Worm (Caenorhabditis elegans) whole organism, dauer: ENCODE results near the gene srt-32.

Source experiments
- unc-62 ChIP-seq: sonication (generic microtip); optimal IDR thresholded peaks from 2 replicates; lab custom pipeline; 2017; ENCODE audit warnings: missing biosample characterization, missing genetic modification reagents, missing genetic modification characterization

The srt-32 gene

ce11 chrV:14559312-14559711 lies at the start of gene srt-32:
Gene srt-32, plus strand, starts transcription at chrV:14559612.
- no peak for TF ChIP-seq unc-62

ce11 chrV:14510746-14511145 lies 48.7 kb upstream of the srt-32 start, which contains the start of gene R02D5.9:
Gene R02D5.9, minus strand, starts transcription at chrV:14511123.
- TF ChIP-seq unc-62, result no peak

DNA sequence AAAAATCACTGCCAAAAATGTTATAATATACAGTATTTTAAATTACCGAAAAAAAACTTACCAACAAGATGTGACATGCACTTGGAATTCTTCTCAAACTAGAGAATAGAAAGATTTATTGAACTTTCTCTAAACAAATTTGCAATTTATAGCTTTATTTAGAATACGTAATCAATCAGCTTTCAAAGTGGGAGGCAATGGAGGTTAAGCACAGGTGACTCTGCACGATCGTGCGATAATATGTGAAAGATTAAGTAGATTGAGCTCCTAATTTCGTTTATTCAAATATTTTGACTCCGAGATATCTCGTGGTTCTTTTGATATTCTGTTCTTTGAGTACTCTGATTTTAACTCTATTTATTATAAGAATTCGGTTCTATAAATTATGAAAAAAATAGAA lies 41.4 kb upstream of the srt-32 start, which contains the start of gene R02D5.6:
TSS of gene R02D5.6 (minus strand) at position 101 of the 400 bp plus-strand sequence.
- no peak for TF ChIP-seq unc-62

DNA sequence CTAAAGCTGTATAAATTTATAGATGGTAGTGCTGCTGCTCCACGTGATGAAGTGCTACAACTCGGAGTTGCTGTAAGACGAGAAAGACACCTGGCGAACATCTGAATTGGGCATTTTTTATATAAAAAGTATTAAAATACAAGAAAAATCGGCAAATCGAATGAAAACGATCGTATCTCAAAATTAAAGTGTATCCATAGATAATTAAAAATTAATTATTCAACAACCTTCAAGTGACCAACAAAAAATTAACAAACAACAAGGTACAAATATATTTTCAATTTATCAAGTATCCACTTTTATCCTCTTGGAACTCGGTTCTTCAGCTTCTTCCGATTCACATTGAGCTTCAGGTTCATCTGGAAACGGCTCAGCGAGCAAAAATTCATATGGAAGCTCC lies 40.1 kb upstream of the srt-32 start, which contains the start of gene R02D5.8:
TSS of gene R02D5.8 (minus strand) at position 101 of the 400 bp plus-strand sequence.
- TF ChIP-seq unc-62, result no peak

- TF ChIP-seq unc-62, result no peak
These were observed 38.4 kb upstream of the srt-32 start, which contains the start of gene C53A5.17 for ce11 chrV:14521000-14521399. Gene C53A5.17, minus strand, starts transcription at chrV:14521100.

DNA sequence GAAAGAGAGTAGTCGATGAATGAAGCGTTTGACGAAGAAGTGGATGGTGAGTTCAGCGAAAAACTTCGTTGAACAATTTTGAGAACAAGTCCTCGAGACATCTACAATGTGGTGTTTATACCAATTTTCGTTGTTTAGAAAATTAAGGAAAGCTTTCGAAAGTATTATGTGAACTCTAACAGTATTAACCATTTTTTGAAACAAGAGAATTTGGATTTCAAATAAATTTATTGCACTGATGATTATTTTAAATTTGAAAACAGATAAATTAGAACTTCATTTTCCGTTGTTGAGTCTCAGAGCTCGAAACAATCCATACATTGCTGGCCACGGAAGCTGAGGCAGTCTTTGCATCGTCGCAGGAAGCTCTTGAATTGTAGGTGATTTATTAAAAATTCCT lies 36.9 kb upstream of the srt-32 start, which contains the start of gene C53A5.16:
TSS of gene C53A5.16 (minus strand) at position 101 of the 400 bp plus-strand sequence.
- TF ChIP-seq unc-62, result no peak

ce11 chrV:14523105-14523504 lies 36.3 kb upstream of the srt-32 start, which contains the start of gene C53A5.2:
Gene C53A5.2, minus strand, starts transcription at chrV:14523205.
- no peak for TF ChIP-seq unc-62

- no peak for TF ChIP-seq unc-62
These were observed 35.4 kb upstream of the srt-32 start, which contains the start of gene ril-1 for ce11 chrV:14523788-14524582. Gene ril-1, minus strand, starts transcription at chrV:14524129.

ce11 chrV:14525089-14525488 lies 34.3 kb upstream of the srt-32 start, which contains the start of gene hda-1:
Gene hda-1, plus strand, starts transcription at chrV:14525389.
- TF ChIP-seq unc-62, result no peak

DNA sequence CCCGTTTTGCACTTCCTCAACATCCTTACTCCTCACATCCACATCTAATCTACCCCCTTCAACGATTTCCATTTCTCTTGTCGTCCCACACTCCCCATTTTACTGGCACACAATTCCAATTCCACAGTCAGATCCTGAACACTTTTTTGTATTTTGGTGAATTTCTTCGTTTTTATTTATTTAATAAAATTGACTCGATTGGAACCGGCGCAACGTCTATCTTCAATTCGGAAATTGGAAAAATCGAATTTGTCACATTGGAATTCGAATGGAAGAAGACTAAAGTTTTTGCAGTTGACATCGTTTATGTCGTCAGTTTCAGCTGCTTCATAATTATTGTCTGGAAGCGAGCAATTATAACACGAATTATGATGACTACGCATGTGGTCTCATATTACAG lies 32.2 kb upstream of the srt-32 start:
- TF ChIP-seq unc-62, result no peak

ce11 chrV:14530813-14531212 lies 28.6 kb upstream of the srt-32 start, which contains the start of gene kcnl-4:
Gene kcnl-4, plus strand, starts transcription at chrV:14531113.
- no peak for TF ChIP-seq unc-62

DNA sequence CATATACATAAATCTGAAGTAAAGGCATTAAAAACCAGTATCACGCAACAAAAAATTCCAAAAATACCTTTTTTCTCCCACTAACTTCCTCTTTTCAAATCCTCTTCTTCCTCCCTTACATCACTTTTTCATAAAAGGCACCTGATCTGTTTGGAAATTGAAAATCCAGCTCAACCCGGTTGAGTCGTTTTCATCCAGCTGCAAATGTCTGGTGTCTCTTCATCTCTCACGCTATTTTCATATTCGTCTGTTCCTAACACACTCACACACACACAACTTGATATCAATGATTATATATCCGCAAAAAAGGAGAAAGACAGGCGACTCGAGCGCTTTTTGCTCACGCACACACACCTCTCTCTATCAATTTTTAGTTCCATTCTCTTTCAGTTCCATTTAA lies 27.0 kb upstream of the srt-32 start:
- no peak for TF ChIP-seq unc-62

- TF ChIP-seq unc-62, result no peak
These were observed 23.1 kb upstream of the srt-32 start, which contains the start of gene tag-191 for ce11 chrV:14536274-14536673. Gene tag-191, minus strand, starts transcription at chrV:14536374.

DNA sequence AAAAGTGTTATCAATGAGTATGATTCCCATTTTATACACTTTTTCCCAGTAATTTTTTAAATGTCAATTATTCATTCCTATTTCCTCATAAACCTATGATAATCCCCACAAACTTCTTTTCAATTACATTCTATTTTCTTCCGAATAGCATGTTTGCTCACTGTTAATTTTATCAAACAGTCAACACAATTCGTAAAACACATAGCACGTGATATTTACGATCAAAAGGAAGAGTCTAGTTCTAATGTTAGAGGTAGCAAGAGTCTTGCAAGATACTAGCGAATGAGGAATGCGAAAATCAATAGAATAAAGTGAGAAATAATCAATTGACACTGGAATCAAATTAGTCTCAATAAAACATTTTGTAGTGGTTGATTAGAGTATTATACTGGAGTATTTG lies 20.1 kb upstream of the srt-32 start:
- TF ChIP-seq unc-62, result no peak

DNA sequence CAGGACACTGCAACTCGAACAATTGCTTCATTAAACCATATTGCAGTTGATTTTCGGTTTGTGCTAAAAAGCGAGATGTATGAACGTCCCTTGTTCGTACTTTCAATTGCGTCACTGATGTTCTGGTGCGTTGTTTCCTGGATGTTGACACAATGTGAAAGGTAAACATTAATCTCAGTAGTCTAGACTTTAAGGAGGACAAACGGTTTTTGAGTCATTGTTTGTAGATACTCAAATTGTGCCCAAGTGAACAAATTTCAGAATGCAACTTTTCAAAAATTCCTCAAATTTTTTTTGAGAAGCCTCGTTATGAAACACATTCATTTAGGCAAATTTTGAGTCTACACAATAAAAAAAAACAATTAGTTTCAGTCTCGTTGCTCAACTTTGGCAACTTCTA lies 18.5 kb upstream of the srt-32 start:
- TF ChIP-seq unc-62, result no peak

ce11 chrV:14542138-14542537 lies 17.3 kb upstream of the srt-32 start:
- no peak for TF ChIP-seq unc-62

DNA sequence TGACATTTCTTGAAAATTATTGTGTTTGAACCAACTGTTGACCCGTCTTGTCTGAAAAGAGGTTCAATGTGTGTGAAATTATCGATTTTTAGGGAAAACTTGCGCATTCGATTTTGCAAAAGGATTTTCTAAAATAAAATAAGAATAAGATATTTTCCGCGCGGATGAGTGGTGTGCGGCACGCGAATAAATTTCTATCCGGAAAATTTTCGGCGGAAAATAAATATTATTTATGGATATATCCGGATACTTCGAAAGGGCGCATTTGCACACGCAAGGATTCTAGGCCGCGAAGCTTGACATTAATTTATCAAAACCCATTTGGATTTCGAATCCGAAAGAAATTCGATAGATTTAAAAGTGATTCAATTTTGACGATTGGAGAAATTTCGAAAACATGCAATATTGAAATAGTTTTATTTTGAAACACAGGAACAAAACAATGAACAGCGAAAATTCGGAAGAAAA lies 13.6 kb upstream of the srt-32 start, which contains the start of gene rike-1:
TSS of gene rike-1 (minus strand) at position 51 of the 468 bp plus-strand sequence.
- TF ChIP-seq unc-62, result no peak

ce11 chrV:14546569-14546968 lies 12.8 kb upstream of the srt-32 start, which contains the start of gene C53A5.13:
Gene C53A5.13, plus strand, starts transcription at chrV:14546869.
- no peak for TF ChIP-seq unc-62
